Worm (Caenorhabditis elegans) whole organism, L1 larva: ENCODE measurements around the gene Y55F3AR.2.

Source experiments
- lin-13 ChIP-seq: fragments of 150-350 bp; optimal IDR thresholded peaks from 2 replicates; lab custom pipeline; 2014; ENCODE audit warnings: missing biosample characterization, missing genetic modification reagents, missing genetic modification characterization
- lin-39 ChIP-seq: fragments of 150-350 bp; optimal IDR thresholded peaks from 2 replicates; lab custom pipeline; 2014; ENCODE audit warnings: missing biosample characterization, missing genetic modification reagents, missing genetic modification characterization
- nhr-11 ChIP-seq: fragments of 150-350 bp; optimal IDR thresholded peaks from 2 replicates; lab custom pipeline; 2014; ENCODE audit warnings: missing biosample characterization, missing genetic modification characterization
- skn-1 ChIP-seq: fragments of 150-350 bp; optimal IDR thresholded peaks from 2 replicates; lab custom pipeline; 2014; ENCODE audit warnings: missing biosample characterization, missing genetic modification characterization

- no peak for TF ChIP-seq lin-13 (GFP tag; lab: Kevin White, UChicago)
- no peak for TF ChIP-seq nhr-11 (tag; lab: Kevin White, UChicago)
- no peak for TF ChIP-seq lin-39 (tag; lab: Kevin White, UChicago)
- TF ChIP-seq skn-1 = no peak
Observed at ce11 chrIV:1120865-1121264, 26.5 kb downstream of the Y55F3AR.2 start.
